Worm (Caenorhabditis elegans) whole organism, L4 larva: ENCODE data around the gene F41G3.18.

Experiments used
- ama-1 ChIP-seq: fragments of 150-350 bp; optimal IDR thresholded peaks from 2 replicates; lab custom pipeline; 2014; ENCODE audit warnings: inconsistent platforms, mixed read lengths
- attf-4 ChIP-seq: sonication (generic microtip); optimal IDR thresholded peaks from 3 replicates; lab custom pipeline; 2017; ENCODE audit warnings: missing biosample characterization, missing genetic modification characterization
- ceh-62 ChIP-seq: sonication (generic microtip); optimal IDR thresholded peaks from 2 replicates; lab custom pipeline; 2017; ENCODE audit warnings: missing biosample characterization, missing genetic modification characterization
- jun-1 ChIP-seq: fragments of 150-350 bp; optimal IDR thresholded peaks from 2 replicates; lab custom pipeline; 2014; ENCODE audit warnings: missing biosample characterization, missing genetic modification reagents, missing genetic modification characterization
- lim-7 ChIP-seq: fragments of 200-800 bp; sonication (Bioruptor generic); IDR thresholded peaks from 2 replicates; pipeline ENCODE4 v1.3.6; 2022; ENCODE audit warnings: missing genetic modification characterization, missing compliant biosample characterization
- lin-39 ChIP-seq: fragments of 150-350 bp; optimal IDR thresholded peaks from 2 replicates; lab custom pipeline; 2014; ENCODE audit warnings: missing biosample characterization, missing genetic modification reagents, missing genetic modification characterization
- mep-1 ChIP-seq: fragments of 150-350 bp; sonication (generic microtip); optimal IDR thresholded peaks from 3 replicates; lab custom pipeline; 2014; ENCODE audit warnings: missing biosample characterization, missing genetic modification characterization
- mes-2 ChIP-seq: sonication (generic microtip); optimal IDR thresholded peaks from 2 replicates; lab custom pipeline; 2016; ENCODE audit warnings: missing genotype, mild to moderate bottlenecking, missing genetic modification characterization, missing compliant biosample characterization; ENCODE audit not compliant: poor library complexity, severe bottlenecking
- nhr-237 ChIP-seq: sonication (generic microtip); optimal IDR thresholded peaks from 2 replicates; lab custom pipeline; 2017; ENCODE audit warnings: missing biosample characterization, missing genetic modification characterization
- nhr-76 ChIP-seq: fragments of 150-350 bp; optimal IDR thresholded peaks from 2 replicates; lab custom pipeline; 2014; ENCODE audit warnings: missing biosample characterization, missing genetic modification characterization
- rbr-2 ChIP-seq: sonication (generic microtip); optimal IDR thresholded peaks from 2 replicates; lab custom pipeline; 2016; ENCODE audit warnings: missing genotype, missing genetic modification characterization, missing compliant biosample characterization
- skn-1 ChIP-seq: fragments of 150-350 bp; optimal IDR thresholded peaks from 2 replicates; lab custom pipeline; 2014; ENCODE audit warnings: missing biosample characterization, missing genetic modification characterization
- spr-3 ChIP-seq: fragments of 200-800 bp; sonication (Bioruptor generic); optimal IDR thresholded peaks from 2 replicates; lab custom pipeline; 2018; ENCODE audit warnings: mild to moderate bottlenecking, missing genetic modification characterization, missing compliant biosample characterization

DNA sequence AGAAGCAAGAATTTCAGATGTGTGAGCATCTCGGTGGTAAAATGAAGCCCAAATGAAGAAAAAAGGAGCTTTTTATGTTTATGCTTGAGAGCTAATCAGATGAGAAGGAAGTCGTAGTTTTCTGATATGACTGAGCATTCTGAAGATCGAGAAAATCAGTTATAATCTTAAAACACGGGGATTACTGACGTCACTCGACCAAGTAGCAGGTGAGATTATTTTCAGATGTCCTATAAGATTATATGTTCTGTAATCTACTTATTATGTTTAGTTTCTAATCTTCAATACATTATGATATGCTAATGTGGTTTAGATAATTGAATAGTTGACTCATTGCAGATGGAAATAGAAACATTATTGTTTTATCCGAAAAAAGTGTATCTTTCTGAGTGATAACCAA is 22.3 kb upstream of the F41G3.18 start, which contains the start of gene ins-14:
- no peak for TF ChIP-seq rbr-2
- TF ChIP-seq ceh-62 (tag; lab: Kevin White, UChicago): no peak
- TF ChIP-seq spr-3 (GFP tag; lab: Kevin White, UChicago): no peak
- no peak for TF ChIP-seq nhr-237 (tag; lab: Kevin White, UChicago)
- no peak for TF ChIP-seq nhr-76
- TF ChIP-seq lin-39 (tag; lab: Kevin White, UChicago): no peak
- no peak for TF ChIP-seq mes-2 (tag; lab: Kevin White, UChicago)
- no peak for TF ChIP-seq ama-1
- no peak for TF ChIP-seq attf-4 (tag; lab: Kevin White, UChicago)
- TF ChIP-seq jun-1: no peak
- no peak for TF ChIP-seq lim-7
- no peak for TF ChIP-seq mep-1 (tag; lab: Kevin White, UChicago)
- TF ChIP-seq skn-1 (tag; lab: Kevin White, UChicago): no peak
